Worm (Caenorhabditis elegans) whole organism, mixed stage, embryonic: ENCODE results near the gene tbb-2.

ENCODE experiments used
- M03D4.4 ChIP-seq: sonication (generic microtip); optimal IDR thresholded peaks from 2 replicates; lab custom pipeline; 2017; ENCODE audit warnings: mild to moderate bottlenecking, missing genetic modification characterization, missing compliant biosample characterization
- bed-3 ChIP-seq: fragments of 200-800 bp; sonication (Bioruptor generic); optimal IDR thresholded peaks from 3 replicates; lab custom pipeline; 2018; ENCODE audit warnings: mild to moderate bottlenecking, missing genetic modification characterization, moderate library complexity, missing compliant biosample characterization
- blmp-1 ChIP-seq: fragments of 150-350 bp; optimal IDR thresholded peaks from 2 replicates; lab custom pipeline; 2014; ENCODE audit warnings: missing biosample characterization, missing genetic modification characterization
- ceh-39 ChIP-seq: fragments of 150-350 bp; optimal IDR thresholded peaks from 2 replicates; lab custom pipeline; 2014; ENCODE audit warnings: missing biosample characterization, missing genetic modification characterization
- ceh-43 ChIP-seq: fragments of 200-800 bp; sonication (Bioruptor generic); optimal IDR thresholded peaks from 2 replicates; lab custom pipeline; 2018; ENCODE audit warnings: mild to moderate bottlenecking, missing genetic modification characterization, moderate library complexity, missing compliant biosample characterization
- ceh-83 ChIP-seq: fragments of 200-800 bp; sonication (Bioruptor generic); optimal IDR thresholded peaks from 2 replicates; lab custom pipeline; 2018; ENCODE audit warnings: mild to moderate bottlenecking, missing genetic modification characterization, missing compliant biosample characterization
- ces-1 ChIP-seq: fragments of 150-350 bp; optimal IDR thresholded peaks from 2 replicates; lab custom pipeline; 2014; ENCODE audit warnings: missing biosample characterization, missing genetic modification reagents, missing genetic modification characterization
- cnd-1 ChIP-seq: fragments of 200-800 bp; sonication (Bioruptor generic); optimal IDR thresholded peaks from 2 replicates; lab custom pipeline; 2018; ENCODE audit warnings: mild to moderate bottlenecking, missing genetic modification characterization, missing compliant biosample characterization
- drap-1 ChIP-seq: fragments of 200-800 bp; sonication (Bioruptor generic); optimal IDR thresholded peaks from 3 replicates; lab custom pipeline; 2018; ENCODE audit warnings: mild to moderate bottlenecking, missing genetic modification characterization, missing compliant biosample characterization
- elt-1 ChIP-seq: sonication (generic microtip); optimal IDR thresholded peaks from 2 replicates; lab custom pipeline; 2017; ENCODE audit warnings: missing genetic modification characterization, mild to moderate bottlenecking, missing compliant biosample characterization, antibody characterized with exemption, moderate library complexity, borderline replicate concordance; ENCODE audit not compliant: insufficient read depth
- elt-3 ChIP-seq: fragments of 150-350 bp; optimal IDR thresholded peaks from 2 replicates; lab custom pipeline; 2014; ENCODE audit warnings: missing biosample characterization, missing genetic modification characterization
- flh-1 ChIP-seq: fragments of 200-800 bp; sonication (Bioruptor generic); optimal IDR thresholded peaks from 2 replicates; lab custom pipeline; 2018; ENCODE audit warnings: mild to moderate bottlenecking, missing genetic modification characterization, moderate library complexity, missing compliant biosample characterization
- ham-2 ChIP-seq: fragments of 200-800 bp; sonication (Bioruptor generic); optimal IDR thresholded peaks from 2 replicates; lab custom pipeline; 2018; ENCODE audit warnings: mild to moderate bottlenecking, missing genetic modification characterization, missing compliant biosample characterization
- hlh-1 ChIP-seq: fragments of 150-350 bp; optimal IDR thresholded peaks from 2 replicates; lab custom pipeline; 2014; ENCODE audit warnings: missing biosample characterization, missing genetic modification reagents, missing genetic modification characterization
- lin-13 ChIP-seq: fragments of 150-350 bp; optimal IDR thresholded peaks from 2 replicates; lab custom pipeline; 2014; ENCODE audit warnings: missing biosample characterization, missing genetic modification characterization
- lin-32 ChIP-seq: fragments of 200-800 bp; sonication (Bioruptor generic); optimal IDR thresholded peaks from 2 replicates; lab custom pipeline; 2018; ENCODE audit warnings: mild to moderate bottlenecking, missing genetic modification characterization, missing compliant biosample characterization
- lsy-2 ChIP-seq: fragments of 150-350 bp; optimal IDR thresholded peaks from 2 replicates; lab custom pipeline; 2014; ENCODE audit warnings: missing biosample characterization, missing genetic modification characterization
- mab-5 ChIP-seq: fragments of 150-350 bp; optimal IDR thresholded peaks from 2 replicates; lab custom pipeline; 2014; ENCODE audit warnings: missing biosample characterization, missing genetic modification characterization
- mep-1 ChIP-seq: fragments of 150-350 bp; optimal IDR thresholded peaks from 2 replicates; lab custom pipeline; 2017; ENCODE audit warnings: missing biosample characterization, missing genetic modification reagents, missing genetic modification characterization, inconsistent platforms
- mls-2 ChIP-seq: sonication (generic microtip); optimal IDR thresholded peaks from 2 replicates; lab custom pipeline; 2016; ENCODE audit warnings: mild to moderate bottlenecking, missing genetic modification characterization, moderate library complexity, missing compliant biosample characterization
- nhr-12 ChIP-seq: fragments of 150-350 bp; optimal IDR thresholded peaks from 2 replicates; lab custom pipeline; 2014; ENCODE audit warnings: missing biosample characterization, missing genetic modification characterization
- nhr-2 ChIP-seq: fragments of 150-350 bp; optimal IDR thresholded peaks from 2 replicates; lab custom pipeline; 2014; ENCODE audit warnings: missing biosample characterization, missing genetic modification characterization
- nhr-237 ChIP-seq: fragments of 150-350 bp; optimal IDR thresholded peaks from 2 replicates; lab custom pipeline; 2014; ENCODE audit warnings: missing biosample characterization, missing genetic modification characterization
- nhr-28 ChIP-seq: fragments of 150-350 bp; optimal IDR thresholded peaks from 2 replicates; lab custom pipeline; 2014; ENCODE audit warnings: missing biosample characterization, missing genetic modification characterization
- nhr-76 ChIP-seq: sonication (generic microtip); optimal IDR thresholded peaks from 2 replicates; lab custom pipeline; 2017; ENCODE audit warnings: missing biosample characterization, missing genetic modification characterization
- pha-4 ChIP-seq: fragments of 150-350 bp; optimal IDR thresholded peaks from 2 replicates; lab custom pipeline; 2018; ENCODE audit warnings: missing biosample characterization, missing genetic modification reagents, missing genetic modification characterization
- sem-2 ChIP-seq: fragments of 200-800 bp; sonication (Bioruptor generic); optimal IDR thresholded peaks from 2 replicates; lab custom pipeline; 2018; ENCODE audit warnings: mild to moderate bottlenecking, missing genetic modification characterization, missing compliant biosample characterization
- snpc-4 ChIP-seq: fragments of 150-350 bp; optimal IDR thresholded peaks from 2 replicates; lab custom pipeline; 2014; ENCODE audit warnings: missing biosample characterization, missing genetic modification characterization
- sptf-1 ChIP-seq: sonication (generic microtip); optimal IDR thresholded peaks from 2 replicates; lab custom pipeline; 2017; ENCODE audit warnings: mild to moderate bottlenecking, missing genetic modification characterization, moderate library complexity, missing compliant biosample characterization
- unc-120 ChIP-seq: sonication (generic microtip); optimal IDR thresholded peaks from 2 replicates; lab custom pipeline; 2017; ENCODE audit warnings: missing genetic modification characterization, missing compliant biosample characterization; ENCODE audit not compliant: poor library complexity, severe bottlenecking
- unc-39 ChIP-seq: fragments of 150-350 bp; optimal IDR thresholded peaks from 2 replicates; lab custom pipeline; 2014; ENCODE audit warnings: missing biosample characterization, missing genetic modification characterization
- unc-62 ChIP-seq: fragments of 150-350 bp; optimal IDR thresholded peaks from 2 replicates; lab custom pipeline; 2014; ENCODE audit warnings: missing biosample characterization, missing genetic modification reagents, missing genetic modification characterization
- zip-8 ChIP-seq: fragments of 150-350 bp; optimal IDR thresholded peaks from 2 replicates; lab custom pipeline; 2014; ENCODE audit warnings: missing biosample characterization, missing genetic modification characterization
- ztf-11 ChIP-seq: fragments of 150-350 bp; optimal IDR thresholded peaks from 2 replicates; lab custom pipeline; 2014; ENCODE audit warnings: missing biosample characterization, missing genetic modification characterization

Gene tbb-2

DNA sequence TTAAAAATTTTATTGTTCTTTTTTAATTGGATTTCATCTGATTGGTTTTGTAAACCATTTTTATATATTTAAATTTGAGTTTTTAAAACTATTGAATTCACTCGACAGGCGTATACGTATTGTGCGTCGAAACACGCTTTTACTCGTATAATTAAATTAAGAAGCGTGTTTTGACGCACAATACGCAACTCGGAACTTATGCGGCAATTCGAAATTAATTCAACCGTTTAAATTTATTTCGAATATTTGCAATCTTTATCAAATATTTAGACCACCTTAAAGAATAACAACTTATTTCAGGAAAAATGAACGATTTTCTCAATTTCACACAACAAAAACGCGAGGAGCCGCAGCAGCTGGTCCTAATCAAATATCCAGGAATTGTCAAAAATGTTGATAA, 4.4 kb upstream of the tbb-2 start, which contains the start of gene tftc-5:
tftc-5 (plus strand) TSS at position 301 of the 400 bp plus-strand sequence.
- no peak for TF ChIP-seq cnd-1 (tag; lab: Kevin White, UChicago)
- no peak for TF ChIP-seq M03D4.4
- TF ChIP-seq hlh-1 (tag; lab: Kevin White, UChicago) = no peak
- TF ChIP-seq ham-2 (GFP tag; lab: Kevin White, UChicago) = no peak
- no peak for TF ChIP-seq nhr-12 (tag; lab: Kevin White, UChicago)
- no peak for TF ChIP-seq unc-62 (GFP tag; lab: Kevin White, UChicago)
- no peak for TF ChIP-seq blmp-1
- no peak for TF ChIP-seq ceh-39 (tag; lab: Kevin White, UChicago)
- TF ChIP-seq lin-32 (GFP tag; lab: Kevin White, UChicago) = no peak
- TF ChIP-seq lsy-2 (tag; lab: Kevin White, UChicago) = no peak
- no peak for TF ChIP-seq nhr-76 (tag; lab: Kevin White, UChicago)
- TF ChIP-seq drap-1 (GFP tag; lab: Kevin White, UChicago) = no peak
- no peak for TF ChIP-seq snpc-4 (tag; lab: Kevin White, UChicago)
- no peak for TF ChIP-seq elt-3 (tag; lab: Kevin White, UChicago)
- no peak for TF ChIP-seq mep-1
- no peak for TF ChIP-seq zip-8 (tag; lab: Kevin White, UChicago)
- no peak for TF ChIP-seq elt-1
- no peak for TF ChIP-seq nhr-2 (tag; lab: Kevin White, UChicago)

DNA sequence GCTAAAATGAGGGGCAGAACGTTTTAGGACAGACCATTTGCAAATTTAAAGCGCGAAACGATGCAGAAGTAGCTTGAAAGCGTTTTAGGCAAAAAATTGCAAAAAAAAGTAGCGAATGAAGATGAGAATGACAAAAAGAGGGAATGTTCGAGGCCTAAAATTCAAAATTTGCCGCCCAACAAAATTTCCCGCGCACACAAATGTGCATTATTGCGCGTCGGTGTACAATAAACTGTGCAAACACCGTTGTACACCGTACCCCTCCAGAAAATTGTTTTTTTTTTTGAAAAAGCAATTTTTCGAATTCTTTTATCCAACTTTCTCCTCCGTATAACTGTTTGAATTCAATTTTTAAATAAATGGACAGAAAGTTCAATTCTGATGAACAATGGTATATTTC, 2.4 kb upstream of the tbb-2 start, which contains the start of gene snpc-3.4:
snpc-3.4 (plus strand) TSS at position 237 of the 400 bp plus-strand sequence.
- TF ChIP-seq bed-3 (GFP tag; lab: Kevin White, UChicago) (no peak), ceh-39 (tag; lab: Kevin White, UChicago) (peak; percentile 62), ces-1 (GFP tag; lab: Kevin White, UChicago) (peak; percentile 66), nhr-28 (tag; lab: Kevin White, UChicago) (no peak), mep-1 (peak; percentile 77), lsy-2 (tag; lab: Kevin White, UChicago) (peak; percentile 97), lin-32 (GFP tag; lab: Kevin White, UChicago) (no peak), mab-5 (no peak), hlh-1 (tag; lab: Kevin White, UChicago) (no peak), snpc-4 (tag; lab: Kevin White, UChicago) (no peak), ceh-83 (GFP tag; lab: Kevin White, UChicago) (no peak), sptf-1 (tag; lab: Kevin White, UChicago) (peak; percentile 26), nhr-237 (tag; lab: Kevin White, UChicago) (peak; percentile 44), pha-4 (tag; lab: Kevin White, UChicago) (peak; percentile 37), lin-13 (tag; lab: Kevin White, UChicago) (peak; percentile 38)
- TF ChIP-seq, all 35 proteins: peak for 8

DNA sequence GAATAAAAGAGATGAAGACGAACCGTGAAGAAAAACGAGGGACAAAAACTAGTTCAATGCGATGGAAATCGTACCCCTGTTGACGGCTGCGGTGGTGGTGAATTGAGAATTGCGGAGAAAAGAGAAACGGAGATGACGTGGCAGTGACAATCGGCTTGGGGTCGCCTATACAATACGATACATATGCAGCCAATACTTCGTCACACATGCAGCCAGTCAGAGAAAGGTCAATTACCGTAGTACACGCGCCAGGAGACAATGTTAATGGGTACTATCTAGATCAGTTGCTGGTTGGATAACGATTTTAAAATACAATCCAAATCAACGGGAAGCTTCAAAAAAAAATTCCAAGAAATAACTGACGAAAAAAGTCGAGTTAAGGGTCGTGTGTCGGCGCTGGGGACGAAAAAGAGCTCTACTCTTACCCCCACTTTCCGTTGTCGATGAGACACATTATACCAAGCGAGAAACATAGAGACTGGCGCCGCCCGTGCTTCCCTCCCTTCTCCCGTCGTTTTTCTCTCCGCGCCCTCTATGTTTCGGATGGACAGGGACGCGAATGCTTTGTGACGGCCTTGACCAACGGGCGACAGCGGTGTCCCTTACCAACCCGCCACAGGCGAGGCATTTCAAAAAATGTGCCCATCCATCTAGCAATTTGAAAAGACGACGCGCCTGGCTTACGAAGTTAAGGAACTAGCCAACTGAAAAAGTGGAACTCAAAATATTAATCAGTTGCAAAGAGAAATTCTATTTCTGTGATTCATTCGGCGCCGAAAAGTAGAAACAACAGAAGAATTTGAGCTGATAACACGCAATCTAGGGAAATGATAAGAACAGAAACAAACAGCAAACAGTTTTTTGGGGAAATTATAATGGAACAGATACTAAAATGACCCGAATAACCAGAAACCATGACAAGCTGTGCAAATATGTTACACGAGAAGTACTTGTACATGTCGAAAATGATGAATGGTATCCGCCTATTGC, 1.5 kb upstream of the tbb-2 start:
- TF ChIP-seq nhr-12 (tag; lab: Kevin White, UChicago) (no peak), M03D4.4 (no peak), ham-2 (GFP tag; lab: Kevin White, UChicago) (peak; percentile 12), unc-62 (GFP tag; lab: Kevin White, UChicago) (no peak), hlh-1 (tag; lab: Kevin White, UChicago) (no peak), cnd-1 (tag; lab: Kevin White, UChicago) (no peak), ceh-39 (tag; lab: Kevin White, UChicago) (no peak)
- TF ChIP-seq, all 35 proteins: peak for 1

DNA sequence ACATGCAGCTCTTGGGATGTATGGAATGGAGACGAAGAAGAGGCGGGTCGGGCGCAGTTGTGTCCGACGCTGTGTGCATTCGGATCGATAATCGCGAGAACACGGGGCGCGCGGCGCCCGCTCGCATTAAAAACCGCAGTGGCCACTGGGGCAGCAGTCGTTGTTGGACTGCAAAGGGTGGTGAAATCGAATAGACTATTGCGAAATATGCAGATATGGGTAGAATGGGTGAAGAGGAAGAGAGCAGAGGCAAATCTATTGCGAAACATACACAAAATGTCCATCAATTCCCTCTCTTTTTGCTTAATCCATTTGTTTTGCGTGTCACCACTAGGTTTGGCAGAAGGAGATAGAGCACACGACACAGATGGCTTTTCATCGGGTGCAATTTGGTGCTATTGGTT, 670 bp upstream of the tbb-2 start:
- TF ChIP-seq mls-2 (no peak), unc-62 (GFP tag; lab: Kevin White, UChicago) (peak; percentile 55), flh-1 (GFP tag; lab: Kevin White, UChicago) (no peak), lsy-2 (tag; lab: Kevin White, UChicago) (no peak), ces-1 (GFP tag; lab: Kevin White, UChicago) (peak; percentile 80), elt-3 (tag; lab: Kevin White, UChicago) (no peak), nhr-2 (tag; lab: Kevin White, UChicago) (no peak), zip-8 (tag; lab: Kevin White, UChicago) (no peak), lin-32 (GFP tag; lab: Kevin White, UChicago) (no peak), blmp-1 (no peak), unc-39 (tag; lab: Kevin White, UChicago) (no peak), ceh-43 (GFP tag; lab: Kevin White, UChicago) (no peak), sem-2 (GFP tag; lab: Kevin White, UChicago) (no peak), mab-5 (no peak), M03D4.4 (no peak), nhr-28 (tag; lab: Kevin White, UChicago) (no peak), nhr-76 (tag; lab: Kevin White, UChicago) (no peak), ceh-39 (tag; lab: Kevin White, UChicago) (no peak), lin-13 (tag; lab: Kevin White, UChicago) (peak; percentile 1), ztf-11 (tag; lab: Kevin White, UChicago) (no peak), hlh-1 (tag; lab: Kevin White, UChicago) (no peak), sptf-1 (tag; lab: Kevin White, UChicago) (peak; percentile 34), nhr-237 (tag; lab: Kevin White, UChicago) (no peak), nhr-12 (tag; lab: Kevin White, UChicago) (no peak), elt-1 (no peak), bed-3 (GFP tag; lab: Kevin White, UChicago) (no peak), ceh-83 (GFP tag; lab: Kevin White, UChicago) (no peak), unc-120 (no peak)
